Worm (Caenorhabditis elegans) whole organism, midembryonic: ENCODE results near the gene F39H12.1.
A peak's percentile ranks its signal among the peaks of the same experiment; 100 is the strongest.

ENCODE experiments used
- flt-1 ChIP-seq: fragments of 200-800 bp; sonication (Bioruptor generic); IDR thresholded peaks from 2 replicates; pipeline ENCODE4 v1.3.6; 2022; ENCODE audit warnings: missing genetic modification characterization, missing compliant biosample characterization
- klf-2 ChIP-seq: fragments of 200-800 bp; sonication (Bioruptor generic); conservative IDR thresholded peaks from 2 replicates; pipeline ENCODE4 v1.3.6; 2022; ENCODE audit warnings: missing genetic modification reagents, missing genetic modification characterization, missing compliant biosample characterization
- med-1 ChIP-seq: sonication (generic microtip); optimal IDR thresholded peaks from 2 replicates; lab custom pipeline; 2017; ENCODE audit warnings: missing genetic modification characterization, mild to moderate bottlenecking, missing compliant biosample characterization, antibody characterized with exemption, missing genetic modification reagents; ENCODE audit not compliant: insufficient read depth
- ztf-29 ChIP-seq: fragments of 200-800 bp; sonication (Bioruptor generic); IDR thresholded peaks from 2 replicates; pipeline ENCODE4 v1.3.6; 2022; ENCODE audit warnings: missing genetic modification reagents, missing genetic modification characterization, missing compliant biosample characterization

DNA sequence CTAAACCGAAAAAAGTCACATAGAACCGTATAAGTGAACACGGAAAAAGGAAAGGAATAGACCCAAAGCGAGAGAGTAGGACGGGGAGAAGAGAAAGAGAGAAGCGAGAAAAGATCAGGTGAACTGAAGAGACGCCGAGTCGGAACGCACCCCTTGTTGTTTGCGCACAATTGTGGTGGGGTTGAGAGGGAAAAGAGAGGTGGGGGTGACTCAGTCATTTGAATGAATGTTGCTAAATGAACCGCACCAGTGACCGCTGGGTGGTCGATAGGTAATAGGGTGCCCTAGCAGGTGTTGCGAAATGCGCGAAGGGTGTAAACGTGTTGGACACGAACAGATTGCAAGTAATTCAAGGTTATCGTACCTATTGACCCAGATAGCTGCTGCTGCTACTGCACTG, 36.4 kb downstream of the F39H12.1 start, which contains the start of gene lgl-1:
- TF ChIP-seq med-1 (GFP tag; lab: Kevin White, UChicago): no peak
- TF ChIP-seq flt-1: 0 out of 2 replicates have a peak, but pooled peaks have one; percentile 46
- no peak for TF ChIP-seq ztf-29
- no peak for TF ChIP-seq klf-2
